Fruit fly (Drosophila melanogaster): ENCODE results near the gene Mpp6.

Gene Mpp6

DNA sequence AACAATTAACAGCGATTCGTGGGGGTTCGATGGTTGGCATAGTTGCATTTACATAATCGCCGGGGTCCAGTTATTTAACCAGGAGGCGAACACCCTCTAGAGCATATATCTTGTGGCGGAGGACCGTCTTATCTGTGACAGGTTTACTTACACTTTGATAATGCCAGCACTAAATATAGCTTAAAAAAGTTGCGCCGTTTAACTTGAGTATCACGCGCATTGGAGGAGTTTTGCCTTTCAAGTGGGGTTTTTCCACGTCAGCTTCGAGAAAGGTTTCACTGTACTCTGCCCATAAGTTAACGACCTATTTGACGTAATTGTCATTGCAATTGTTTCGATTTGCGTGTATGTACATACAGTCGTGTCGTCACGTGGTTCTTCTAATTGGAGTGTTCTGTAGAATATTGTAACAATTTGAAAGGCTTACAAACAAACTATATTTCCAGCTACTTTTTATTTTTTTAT, 13.1 kb downstream of the Mpp6 start:
- peak; percentile 26; the same call in 1 of the 3 replicates for TF ChIP-seq CG34422 (GFP tag; IDR thresholded peaks at IDR 0.05)
- TF ChIP-seq ap (GFP tag; IDR thresholded peaks at IDR 0.05), result no peak
- peak in 1 of 2 experiments; percentile 58 for TF ChIP-seq Pdp1 (GFP tag; optimal IDR thresholded peaks at IDR 0.05)
- TF ChIP-seq Nf-YB (GFP tag; optimal IDR thresholded peaks at IDR 0.05), result no peak
- no peak for TF ChIP-seq CG14441 (GFP tag; IDR thresholded peaks at IDR 0.05)
- 0 out of 3 replicates have a peak, but pooled peaks have one; percentile 27 for TF ChIP-seq zfh1 (GFP tag; IDR thresholded peaks at IDR 0.05)
- peak; percentile 39 for TF ChIP-seq Med (GFP tag)
- TF ChIP-seq YL-1 (GFP tag; optimal IDR thresholded peaks at IDR 0.05), result peak; percentile 29
- peak; percentile 24 for TF ChIP-seq mirr (GFP tag; optimal IDR thresholded peaks at IDR 0.05)
- TF ChIP-seq Xrp1 (GFP tag; IDR thresholded peaks at IDR 0.05), result peak; percentile 12; the same call in 1 of the 2 replicates
- 0 out of 2 replicates have a peak, but pooled peaks have one; percentile 6 for TF ChIP-seq CG17328 (GFP tag; IDR thresholded peaks at IDR 0.05)
- peak; percentile 66 for TF ChIP-seq sug (tag; optimal IDR thresholded peaks at IDR 0.05)
- peak; percentile 8 for TF ChIP-seq Elba2 (GFP tag; optimal IDR thresholded peaks at IDR 0.05)
- no peak for TF ChIP-seq Opbp (GFP tag; IDR thresholded peaks at IDR 0.05; ENCODE audit: partially characterized antibody)
- TF ChIP-seq grau (tag; optimal IDR thresholded peaks at IDR 0.05), result peak; percentile 76
- peak in 1 of 2 experiments; percentile 7 for TF ChIP-seq insv (GFP tag; optimal IDR thresholded peaks at IDR 0.05)

DNA sequence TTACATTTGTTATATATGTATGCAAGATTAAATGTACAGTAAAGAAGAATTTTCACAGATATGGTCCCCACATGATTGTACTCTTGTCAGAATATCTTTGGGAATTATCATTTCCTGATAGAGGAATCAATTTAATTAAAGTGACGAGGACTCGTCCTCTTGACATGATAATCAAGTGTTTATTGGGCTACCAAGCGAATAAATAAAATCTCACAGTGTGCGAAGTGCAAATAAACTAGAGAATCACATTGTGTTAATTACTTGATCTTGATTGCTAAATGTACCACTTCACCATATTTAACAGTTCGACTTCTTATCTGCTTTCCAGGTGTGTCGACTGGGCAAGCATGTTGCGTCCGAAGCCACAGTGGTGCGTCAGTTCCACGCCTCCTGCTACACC, 13.8 kb downstream of the Mpp6 start:
- TF ChIP-seq exex (tag; optimal IDR thresholded peaks at IDR 0.05) (peak; percentile 83), tx (GFP tag; optimal IDR thresholded peaks at IDR 0.05) (no peak)

DNA sequence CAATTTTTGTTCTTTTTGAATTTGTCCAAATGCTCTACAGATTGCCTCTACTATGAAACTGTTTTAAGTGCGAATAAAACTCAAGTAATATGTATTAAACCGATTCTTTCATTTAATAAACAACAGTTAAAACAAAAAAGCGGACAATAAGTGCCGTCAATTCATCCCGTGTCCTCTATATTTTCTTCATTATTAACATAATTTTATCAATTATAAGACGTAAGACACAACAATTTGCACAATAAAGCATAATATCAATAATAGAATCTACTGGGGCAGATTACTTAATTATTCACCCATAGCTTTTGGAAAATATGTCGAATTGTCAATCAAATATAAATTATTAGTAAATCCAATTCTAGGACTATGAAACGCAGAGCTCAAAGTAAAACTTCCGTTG, 16.8 kb downstream of the Mpp6 start, which contains the start of gene CG31627:
TSS of gene CG31627 (plus strand) at position 301 of the 400 bp plus-strand sequence.
- TF ChIP-seq CG17912 (GFP tag; optimal IDR thresholded peaks at IDR 0.05), result no peak
- no peak for TF ChIP-seq cato (GFP tag; optimal IDR thresholded peaks at IDR 0.05; ENCODE audit: borderline replicate concordance)
- TF ChIP-seq peb (GFP tag; IDR thresholded peaks at IDR 0.05), result no peak
- TF ChIP-seq vfl (GFP tag; optimal IDR thresholded peaks at IDR 0.05), result no peak
- TF ChIP-seq Meics (GFP tag; optimal IDR thresholded peaks at IDR 0.05), result no peak
- TF ChIP-seq CG6689 (GFP tag; IDR thresholded peaks at IDR 0.05), result no peak
- TF ChIP-seq h (optimal IDR thresholded peaks at IDR 0.05), result no peak
- no peak for TF ChIP-seq eyg (GFP tag; optimal IDR thresholded peaks at IDR 0.05)

DNA sequence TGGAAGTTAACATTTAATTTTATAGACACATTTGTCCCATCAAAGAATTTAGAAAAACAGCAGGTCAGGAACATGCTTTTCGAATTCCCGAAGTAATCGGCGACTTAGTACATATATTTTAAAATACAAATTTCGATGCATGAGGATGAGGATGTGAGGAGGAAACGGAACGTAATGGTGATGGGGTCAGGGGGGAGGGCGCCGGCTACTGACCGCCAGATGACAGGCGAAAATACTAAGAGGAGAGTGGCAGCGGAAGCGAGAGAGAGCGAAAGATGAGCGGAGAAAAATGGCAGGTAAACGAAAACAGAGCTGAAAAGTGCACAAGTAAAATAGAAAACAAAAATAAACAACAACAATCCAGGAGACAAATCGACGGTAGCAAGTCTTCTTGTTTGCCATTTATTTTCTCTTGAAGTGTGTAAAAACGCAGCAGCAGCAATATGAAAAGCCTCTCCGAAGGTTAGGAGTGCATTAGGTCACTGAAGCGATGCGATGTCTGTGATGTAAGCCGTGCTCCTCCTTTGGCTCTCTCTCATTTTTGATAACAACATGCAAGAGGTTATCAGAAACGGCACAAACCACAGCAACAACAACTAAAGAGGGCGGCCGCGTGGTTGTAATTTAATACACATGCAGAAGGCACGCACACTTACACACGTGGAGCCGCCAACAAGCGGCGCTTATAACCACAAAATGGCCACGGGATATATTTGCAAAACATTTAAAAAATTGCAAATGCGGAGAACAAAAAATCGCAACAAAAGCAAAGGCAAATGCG, 22.5 kb downstream of the Mpp6 start:
- TF ChIP-seq bigmax (GFP tag; optimal IDR thresholded peaks at IDR 0.05) (peak; percentile 58), cg (GFP tag; optimal IDR thresholded peaks at IDR 0.05) (peak; percentile 68), ERR (GFP tag; optimal IDR thresholded peaks at IDR 0.05) (no peak), Trl (optimal IDR thresholded peaks at IDR 0.05) (peak in 1 of 2 experiments; percentile 52), Trl (GFP tag; optimal IDR thresholded peaks at IDR 0.05) (no peak), Hr78 (GFP tag; optimal IDR thresholded peaks at IDR 0.05) (peak in 1 of 2 experiments; percentile 86), Sox100B (GFP tag; optimal IDR thresholded peaks at IDR 0.05) (no peak), Pdp1 (GFP tag; optimal IDR thresholded peaks at IDR 0.05) (peak in 1 of 2 experiments; percentile 93), CG4360 (GFP tag; IDR thresholded peaks at IDR 0.05) (peak; percentile 73), chinmo (GFP tag; IDR thresholded peaks at IDR 0.05; ENCODE audit: partially characterized antibody) (0 out of 4 replicates have a peak, but pooled peaks have one; percentile 66), BEAF-32 (GFP tag; optimal IDR thresholded peaks at IDR 0.05) (no peak), CG15479 (GFP tag; optimal IDR thresholded peaks at IDR 0.05) (peak; percentile 49), crol (GFP tag; IDR thresholded peaks at IDR 0.05) (peak; percentile 82), dm (GFP tag; optimal IDR thresholded peaks at IDR 0.05) (peak; percentile 84)
